Fruit fly (Drosophila melanogaster): Measurements from ENCODE around the gene ens.

Gene ens

dm6 chr3L:4115701-4116100, 18.6 kb downstream of the ens start:
- TF ChIP-seq CG9948 (tag; optimal IDR thresholded peaks at IDR 0.05) (no peak), CG12605 (GFP tag; IDR thresholded peaks at IDR 0.05) (no peak), CG13204 (GFP tag; optimal IDR thresholded peaks at IDR 0.05) (no peak), CG17806 (tag; optimal IDR thresholded peaks at IDR 0.05) (no peak), CG15710 (tag; optimal IDR thresholded peaks at IDR 0.05) (no peak), CG14655 (GFP tag; optimal IDR thresholded peaks at IDR 0.05) (no peak), EcR (GFP tag; optimal IDR thresholded peaks at IDR 0.05) (no peak), CG8301 (tag; optimal IDR thresholded peaks at IDR 0.05) (no peak), D1 (tag; optimal IDR thresholded peaks at IDR 0.05) (no peak), Ets98B (GFP tag; IDR thresholded peaks at IDR 0.05) (no peak), CG8159 (tag; optimal IDR thresholded peaks at IDR 0.05) (no peak), gl (tag; optimal IDR thresholded peaks at IDR 0.05) (no peak), rn (GFP tag; IDR thresholded peaks at IDR 0.05) (no peak), Snoo (tag; optimal IDR thresholded peaks at IDR 0.05) (no peak), fd96Ca (GFP tag; IDR thresholded peaks at IDR 0.05) (no peak), CG4496 (GFP tag; IDR thresholded peaks at IDR 0.05) (no peak)

- TF ChIP-seq CG13204 (GFP tag; optimal IDR thresholded peaks at IDR 0.05) (no peak), gl (tag; optimal IDR thresholded peaks at IDR 0.05) (no peak), fd96Ca (GFP tag; IDR thresholded peaks at IDR 0.05) (no peak), CG4496 (GFP tag; IDR thresholded peaks at IDR 0.05) (no peak), CG12605 (GFP tag; IDR thresholded peaks at IDR 0.05) (no peak), CG15710 (tag; optimal IDR thresholded peaks at IDR 0.05) (no peak), Pif1A (GFP tag; optimal IDR thresholded peaks at IDR 0.05) (no peak), Pif1B (GFP tag; optimal IDR thresholded peaks at IDR 0.05) (no peak), CG8159 (tag; optimal IDR thresholded peaks at IDR 0.05) (no peak), CG9948 (tag; optimal IDR thresholded peaks at IDR 0.05) (no peak)
Measured at dm6 chr3L:4115107-4115506, 19.2 kb downstream of the ens start.

dm6 chr3L:4113998-4114397, 20.4 kb downstream of the ens start:
- TF ChIP-seq CG32121 (GFP tag; IDR thresholded peaks at IDR 0.05) (no peak), CG17806 (tag; optimal IDR thresholded peaks at IDR 0.05) (no peak), CG12605 (GFP tag; IDR thresholded peaks at IDR 0.05) (no peak), CG15710 (tag; optimal IDR thresholded peaks at IDR 0.05) (no peak), CG8301 (tag; optimal IDR thresholded peaks at IDR 0.05) (no peak), CG34367 (tag; optimal IDR thresholded peaks at IDR 0.05) (no peak), CG10348 (GFP tag; IDR thresholded peaks at IDR 0.05) (no peak), EcR (GFP tag; optimal IDR thresholded peaks at IDR 0.05) (no peak), CG14655 (GFP tag; optimal IDR thresholded peaks at IDR 0.05) (no peak), Snoo (tag; optimal IDR thresholded peaks at IDR 0.05) (no peak), gl (tag; optimal IDR thresholded peaks at IDR 0.05) (no peak), fd96Ca (GFP tag; IDR thresholded peaks at IDR 0.05) (no peak), D1 (tag; optimal IDR thresholded peaks at IDR 0.05) (no peak), Pif1A (GFP tag; optimal IDR thresholded peaks at IDR 0.05) (no peak), Ets98B (GFP tag; IDR thresholded peaks at IDR 0.05) (no peak), CG9948 (tag; optimal IDR thresholded peaks at IDR 0.05) (no peak)

DNA sequence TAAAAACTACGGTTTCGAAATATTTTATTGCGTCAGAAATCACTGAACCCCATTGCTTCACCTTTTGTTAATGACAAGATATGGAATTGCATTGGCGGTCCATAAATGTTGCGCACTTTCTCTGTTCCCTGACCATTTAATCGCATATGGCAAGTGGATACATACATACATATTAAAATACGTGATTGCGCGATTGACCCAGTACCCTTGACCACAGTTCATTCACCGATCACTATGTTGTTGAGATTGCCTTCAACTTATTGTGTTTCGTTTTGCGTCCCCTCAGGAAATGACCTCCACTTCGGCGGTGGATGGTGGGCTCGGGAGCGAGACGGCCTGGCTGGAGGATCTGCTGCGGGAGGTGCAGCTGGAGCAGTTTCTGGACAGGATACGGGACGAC, 24.1 kb downstream of the ens start:
- TF ChIP-seq CG8301 (tag; optimal IDR thresholded peaks at IDR 0.05): no peak
- TF ChIP-seq EcR (GFP tag; optimal IDR thresholded peaks at IDR 0.05): peak; percentile 92

DNA sequence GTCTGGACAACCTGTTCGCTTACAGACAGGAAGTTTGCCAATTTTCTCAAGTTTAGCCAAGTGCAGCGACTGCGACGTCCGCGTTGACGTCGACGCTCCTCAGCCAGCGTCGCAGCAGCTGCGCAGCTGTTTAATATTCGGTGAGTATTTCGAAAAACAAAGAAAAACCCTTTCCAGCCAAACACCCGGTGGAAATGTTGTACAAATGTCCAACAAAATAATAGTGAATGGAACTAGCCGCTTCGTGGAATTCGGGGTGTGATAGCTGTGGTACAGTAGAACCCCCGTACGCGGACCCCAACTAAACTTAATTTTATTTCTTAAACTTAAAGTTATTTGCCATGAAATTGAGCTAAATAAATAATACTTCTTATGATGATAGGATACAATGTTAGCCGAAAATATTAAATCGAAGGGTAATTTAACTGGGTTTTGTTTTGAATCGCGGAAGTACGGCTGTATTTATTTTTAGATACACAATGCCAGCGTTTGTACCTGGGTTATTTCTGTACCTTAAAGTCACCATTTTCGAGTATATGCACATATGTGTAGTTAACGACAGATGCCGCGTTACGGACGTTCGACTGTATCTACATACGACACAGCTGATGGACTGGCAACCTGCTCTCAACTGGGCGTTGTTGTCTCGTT, 25.4 kb downstream of the ens start:
- TF ChIP-seq CG32121 (GFP tag; IDR thresholded peaks at IDR 0.05): peak; percentile 48
- peak; percentile 59; the same call in 1 of the 3 replicates for TF ChIP-seq CG4496 (GFP tag; IDR thresholded peaks at IDR 0.05)
- peak; percentile 63 for TF ChIP-seq CG9948 (tag; optimal IDR thresholded peaks at IDR 0.05)
- TF ChIP-seq Pif1B (GFP tag; optimal IDR thresholded peaks at IDR 0.05): peak; percentile 41
- peak; percentile 31 for TF ChIP-seq CG17806 (tag; optimal IDR thresholded peaks at IDR 0.05)
- no peak for TF ChIP-seq CG10348 (GFP tag; IDR thresholded peaks at IDR 0.05)
- no peak for TF ChIP-seq CG12605 (GFP tag; IDR thresholded peaks at IDR 0.05)
- peak; percentile 79 for TF ChIP-seq CG14655 (GFP tag; optimal IDR thresholded peaks at IDR 0.05)
- TF ChIP-seq gl (tag; optimal IDR thresholded peaks at IDR 0.05): peak; percentile 15
- TF ChIP-seq rn (GFP tag; IDR thresholded peaks at IDR 0.05): no peak
- peak; percentile 55; the same call in 1 of the 3 replicates for TF ChIP-seq fd96Ca (GFP tag; IDR thresholded peaks at IDR 0.05)
- peak; percentile 58 for TF ChIP-seq Snoo (tag; optimal IDR thresholded peaks at IDR 0.05)
- TF ChIP-seq EcR (GFP tag; optimal IDR thresholded peaks at IDR 0.05): no peak
- TF ChIP-seq CG8301 (tag; optimal IDR thresholded peaks at IDR 0.05): peak; percentile 79
- no peak for TF ChIP-seq D1 (tag; optimal IDR thresholded peaks at IDR 0.05)
- peak; percentile 39 for TF ChIP-seq CG13204 (GFP tag; optimal IDR thresholded peaks at IDR 0.05)
- peak; percentile 81 for TF ChIP-seq Pif1A (GFP tag; optimal IDR thresholded peaks at IDR 0.05)
- peak; percentile 69 for TF ChIP-seq CG15710 (tag; optimal IDR thresholded peaks at IDR 0.05)
- TF ChIP-seq Ets98B (GFP tag; IDR thresholded peaks at IDR 0.05): peak; percentile 61
- peak; percentile 66 for TF ChIP-seq CG8159 (tag; optimal IDR thresholded peaks at IDR 0.05)
- TF ChIP-seq CG34367 (tag; optimal IDR thresholded peaks at IDR 0.05): peak; percentile 41

- TF ChIP-seq Snoo (tag; optimal IDR thresholded peaks at IDR 0.05) (no peak), CG14655 (GFP tag; optimal IDR thresholded peaks at IDR 0.05) (no peak), CG8159 (tag; optimal IDR thresholded peaks at IDR 0.05) (no peak), CG13204 (GFP tag; optimal IDR thresholded peaks at IDR 0.05) (peak; percentile 17), CG32121 (GFP tag; IDR thresholded peaks at IDR 0.05) (peak; percentile 22; the same call in 1 of the 2 replicates), CG34367 (tag; optimal IDR thresholded peaks at IDR 0.05) (no peak), CG4496 (GFP tag; IDR thresholded peaks at IDR 0.05) (no peak), Pif1A (GFP tag; optimal IDR thresholded peaks at IDR 0.05) (no peak), fd96Ca (GFP tag; IDR thresholded peaks at IDR 0.05) (no peak; the same call in 2 of the 3 replicates), CG12605 (GFP tag; IDR thresholded peaks at IDR 0.05) (no peak), CG15710 (tag; optimal IDR thresholded peaks at IDR 0.05) (no peak), EcR (GFP tag; optimal IDR thresholded peaks at IDR 0.05) (no peak)
Measured at dm6 chr3L:4108072-4108843, 26.1 kb downstream of the ens start, which contains the start of gene Ack. TSS of gene Ack (plus strand) at chr3L:4108186.
